Worm (Caenorhabditis elegans) whole organism, early embryonic: ENCODE data around the gene K09H11.9.
"Not testable (repeated sequence)": the region's sequence is repeated elsewhere in the genome, so short reads cannot be mapped to it uniquely, and the experiment has no call there.

ENCODE experiments used
- B0310.2 ChIP-seq: sonication (generic microtip); optimal IDR thresholded peaks from 2 replicates; lab custom pipeline; 2016; ENCODE audit warnings: mild to moderate bottlenecking, missing genetic modification characterization, missing compliant biosample characterization
- F13C5.2 ChIP-seq: sonication (generic microtip); optimal IDR thresholded peaks from 2 replicates; lab custom pipeline; 2017; ENCODE audit warnings: mild to moderate bottlenecking, missing genetic modification characterization, inconsistent platforms, missing compliant biosample characterization
- aly-1 ChIP-seq: sonication (generic microtip); optimal IDR thresholded peaks from 2 replicates; lab custom pipeline; 2016; ENCODE audit warnings: missing genetic modification characterization, missing compliant biosample characterization
- ama-1 ChIP-seq: fragments of 150-350 bp; optimal IDR thresholded peaks from 2 replicates; lab custom pipeline; 2014
- ceh-13 ChIP-seq: fragments of 200-800 bp; sonication (Bioruptor generic); optimal IDR thresholded peaks from 2 replicates; lab custom pipeline; 2018; ENCODE audit warnings: mild to moderate bottlenecking, missing genetic modification characterization, missing compliant biosample characterization
- ceh-36 ChIP-seq: sonication (generic microtip); optimal IDR thresholded peaks from 2 replicates; lab custom pipeline; 2016; ENCODE audit warnings: missing genetic modification characterization, inconsistent platforms, missing compliant biosample characterization
- ets-7 ChIP-seq: sonication (generic microtip); optimal IDR thresholded peaks from 2 replicates; lab custom pipeline; 2016; ENCODE audit warnings: missing genotype, missing genetic modification characterization, missing compliant biosample characterization
- flt-1 ChIP-seq: fragments of 200-800 bp; sonication (Bioruptor generic); IDR thresholded peaks from 2 replicates; pipeline ENCODE4 v1.3.6; 2022; ENCODE audit warnings: missing genetic modification characterization, missing compliant biosample characterization
- hmbx-1 ChIP-seq: sonication (generic microtip); optimal IDR thresholded peaks from 2 replicates; lab custom pipeline; 2016; ENCODE audit warnings: mild to moderate bottlenecking, missing genetic modification characterization, missing compliant biosample characterization
- hmg-4 ChIP-seq: fragments of 200-800 bp; sonication (Bioruptor generic); optimal IDR thresholded peaks from 2 replicates; lab custom pipeline; 2018; ENCODE audit warnings: mild to moderate bottlenecking, missing genetic modification characterization, missing compliant biosample characterization
- hnd-1 ChIP-seq: sonication (generic microtip); optimal IDR thresholded peaks from 2 replicates; lab custom pipeline; 2016; ENCODE audit warnings: missing genetic modification characterization, missing compliant biosample characterization
- pes-1 ChIP-seq: fragments of 200-800 bp; sonication (Bioruptor generic); IDR thresholded peaks from 2 replicates; pipeline ENCODE4 v1.3.6; 2022; ENCODE audit warnings: missing genetic modification reagents, missing genetic modification characterization, missing compliant biosample characterization
- scrt-1 ChIP-seq: fragments of 200-800 bp; sonication (Bioruptor generic); IDR thresholded peaks from 2 replicates; pipeline ENCODE4 v1.3.6; 2022; ENCODE audit warnings: missing genetic modification characterization, missing compliant biosample characterization
- sea-1 ChIP-seq: fragments of 200-800 bp; sonication (Bioruptor generic); conservative IDR thresholded peaks from 2 replicates; pipeline ENCODE4 v1.3.6; 2022; ENCODE audit warnings: missing genetic modification characterization, missing compliant biosample characterization
- tbx-11 ChIP-seq: fragments of 200-800 bp; sonication (Bioruptor generic); IDR thresholded peaks from 2 replicates; pipeline ENCODE4 v1.3.6; 2022; ENCODE audit warnings: missing genetic modification characterization, missing compliant biosample characterization
- tbx-37 ChIP-seq: fragments of 200-800 bp; sonication (Bioruptor generic); conservative IDR thresholded peaks from 2 replicates; pipeline ENCODE4 v1.3.6; 2022; ENCODE audit warnings: missing genetic modification reagents, missing genetic modification characterization, missing compliant biosample characterization
- tra-4 ChIP-seq: sonication (generic microtip); optimal IDR thresholded peaks from 2 replicates; lab custom pipeline; 2017; ENCODE audit warnings: missing genetic modification characterization, missing compliant biosample characterization

The K09H11.9 gene

ce11 chrV:5716508-5716907, at the start of gene K09H11.9:
Gene K09H11.9, minus strand, starts transcription at chrV:5716608.
- TF ChIP-seq tbx-37 (no peak), hnd-1 (tag; lab: Kevin White, UChicago) (no peak), tbx-11 (GFP tag; lab: Robert Waterston, UW) (no peak), B0310.2 (tag; lab: Kevin White, UChicago) (no peak), pes-1 (GFP tag; lab: Robert Waterston, UW) (no peak), ets-7 (tag; lab: Kevin White, UChicago) (no peak)

- TF ChIP-seq ceh-13 (GFP tag; lab: Kevin White, UChicago) (no peak), tbx-37 (no peak), tbx-11 (GFP tag; lab: Robert Waterston, UW) (no peak), pes-1 (GFP tag; lab: Robert Waterston, UW) (no peak), F13C5.2 (no peak), flt-1 (GFP tag; lab: Robert Waterston, UW) (no peak), ets-7 (tag; lab: Kevin White, UChicago) (no peak), hmbx-1 (tag; lab: Kevin White, UChicago) (no peak), aly-1 (tag; lab: Kevin White, UChicago) (no peak), scrt-1 (no peak), ama-1 (lab: Kevin White, UChicago) (no peak), hnd-1 (tag; lab: Kevin White, UChicago) (no peak), sea-1 (GFP tag; lab: Robert Waterston, UW) (no peak), tra-4 (tag; lab: Kevin White, UChicago) (no peak), ceh-36 (tag; lab: Kevin White, UChicago) (no peak), hmg-4 (GFP tag; lab: Kevin White, UChicago) (no peak), B0310.2 (tag; lab: Kevin White, UChicago) (no peak)
Measured at ce11 chrV:5765081-5765480, 48.7 kb upstream of the K09H11.9 start, which contains the start of gene pgph-2. Gene pgph-2, plus strand, starts transcription at chrV:5765127.

ce11 chrV:5763787-5764186, 47.4 kb upstream of the K09H11.9 start, which contains the start of gene pgph-3:
Gene pgph-3, minus strand, starts transcription at chrV:5763846.
- no peak for TF ChIP-seq hmg-4 (GFP tag; lab: Kevin White, UChicago)
- TF ChIP-seq sea-1 (GFP tag; lab: Robert Waterston, UW), result no peak
- TF ChIP-seq B0310.2 (tag; lab: Kevin White, UChicago), result no peak

ce11 chrV:5760132-5760531, 43.7 kb upstream of the K09H11.9 start, which contains the start of gene C53A3.1:
Gene C53A3.1, minus strand, starts transcription at chrV:5760232.
- TF ChIP-seq ama-1 (lab: Kevin White, UChicago), result no peak
- no peak for TF ChIP-seq flt-1 (GFP tag; lab: Robert Waterston, UW)
- no peak for TF ChIP-seq hnd-1 (tag; lab: Kevin White, UChicago)
- TF ChIP-seq F13C5.2, result no peak
- TF ChIP-seq ceh-13 (GFP tag; lab: Kevin White, UChicago), result no peak
- no peak for TF ChIP-seq pes-1 (GFP tag; lab: Robert Waterston, UW)
- TF ChIP-seq ets-7 (tag; lab: Kevin White, UChicago), result no peak
- TF ChIP-seq scrt-1, result no peak
- no peak for TF ChIP-seq sea-1 (GFP tag; lab: Robert Waterston, UW)
- TF ChIP-seq tra-4 (tag; lab: Kevin White, UChicago), result no peak
- no peak for TF ChIP-seq tbx-11 (GFP tag; lab: Robert Waterston, UW)
- TF ChIP-seq ceh-36 (tag; lab: Kevin White, UChicago), result no peak
- TF ChIP-seq tbx-37, result no peak
- TF ChIP-seq hmg-4 (GFP tag; lab: Kevin White, UChicago), result no peak

- TF ChIP-seq scrt-1 (no peak), tra-4 (tag; lab: Kevin White, UChicago) (no peak)
Measured at ce11 chrV:5758780-5759179, 42.4 kb upstream of the K09H11.9 start, which contains the start of gene C53A3.4. Gene C53A3.4, minus strand, starts transcription at chrV:5758880.

- no peak for TF ChIP-seq F13C5.2
- no peak for TF ChIP-seq scrt-1
- TF ChIP-seq hmbx-1 (tag; lab: Kevin White, UChicago), result no peak
- TF ChIP-seq ceh-36 (tag; lab: Kevin White, UChicago), result no peak
- TF ChIP-seq B0310.2 (tag; lab: Kevin White, UChicago), result no peak
- TF ChIP-seq ama-1 (lab: Kevin White, UChicago), result no peak
- no peak for TF ChIP-seq tra-4 (tag; lab: Kevin White, UChicago)
- no peak for TF ChIP-seq pes-1 (GFP tag; lab: Robert Waterston, UW)
- no peak for TF ChIP-seq tbx-37
- TF ChIP-seq tbx-11 (GFP tag; lab: Robert Waterston, UW), result no peak
- TF ChIP-seq ets-7 (tag; lab: Kevin White, UChicago), result no peak
- TF ChIP-seq hnd-1 (tag; lab: Kevin White, UChicago), result no peak
- no peak for TF ChIP-seq ceh-13 (GFP tag; lab: Kevin White, UChicago)
- no peak for TF ChIP-seq hmg-4 (GFP tag; lab: Kevin White, UChicago)
Measured at ce11 chrV:5756193-5756592, 39.8 kb upstream of the K09H11.9 start, which contains the start of gene C53A3.3. Gene C53A3.3, plus strand, starts transcription at chrV:5756493.

ce11 chrV:5755203-5755693, 38.8 kb upstream of the K09H11.9 start, which contains the start of gene K09H11.11:
Gene K09H11.11, minus strand, starts transcription at chrV:5755253.
- not testable (repeated sequence) for TF ChIP-seq B0310.2, aly-1, hnd-1 (tag; lab: Kevin White, UChicago)

ce11 chrV:5753432-5753831, 37.0 kb upstream of the K09H11.9 start, which contains the start of gene pgph-1:
Gene pgph-1, minus strand, starts transcription at chrV:5753532.
- TF ChIP-seq pes-1 (GFP tag; lab: Robert Waterston, UW), result no peak
- no peak for TF ChIP-seq flt-1 (GFP tag; lab: Robert Waterston, UW)
- no peak for TF ChIP-seq tra-4 (tag; lab: Kevin White, UChicago)
- TF ChIP-seq hmg-4 (GFP tag; lab: Kevin White, UChicago), result no peak
- TF ChIP-seq tbx-37, result no peak
- no peak for TF ChIP-seq hnd-1 (tag; lab: Kevin White, UChicago)
- no peak for TF ChIP-seq ceh-36 (tag; lab: Kevin White, UChicago)
- no peak for TF ChIP-seq sea-1 (GFP tag; lab: Robert Waterston, UW)
- TF ChIP-seq tbx-11 (GFP tag; lab: Robert Waterston, UW), result no peak
- TF ChIP-seq hmbx-1 (tag; lab: Kevin White, UChicago), result no peak
